Worm (Caenorhabditis elegans): ENCODE data around the gene daf-12.
A peak's percentile ranks its signal among the peaks of the same experiment; 100 is the strongest.

Gene daf-12

ce11 chrX:10686487-10686886, 50.8 kb downstream of the daf-12 start:
- TF ChIP-seq nfya-1 (tag; optimal IDR thresholded peaks at IDR 0.05): no peak
- TF ChIP-seq unc-86 (tag; optimal IDR thresholded peaks at IDR 0.05): no peak
- TF ChIP-seq unc-3 (GFP tag; conservative IDR thresholded peaks at IDR 0.05): no peak
- TF ChIP-seq unc-3 (tag; optimal IDR thresholded peaks at IDR 0.05): no peak
- no peak for TF ChIP-seq pha-4 (tag; optimal IDR thresholded peaks at IDR 0.05)
- TF ChIP-seq hlh-8 (tag; optimal IDR thresholded peaks at IDR 0.05): no peak
- no peak for TF ChIP-seq T23F11.4 (GFP tag; optimal IDR thresholded peaks at IDR 0.05)
- no peak for TF ChIP-seq hlh-6 (tag; optimal IDR thresholded peaks at IDR 0.05)
- no peak for TF ChIP-seq tbx-7 (tag; optimal IDR thresholded peaks at IDR 0.05)
- no peak for TF ChIP-seq K09A11.1 (tag; optimal IDR thresholded peaks at IDR 0.05; ENCODE audit: insufficient read depth)
- TF ChIP-seq tbx-2 (tag; optimal IDR thresholded peaks at IDR 0.05): no peak
- TF ChIP-seq nhr-232 (tag; optimal IDR thresholded peaks at IDR 0.05): no peak
- TF ChIP-seq Y22D7AL.16 (tag; optimal IDR thresholded peaks at IDR 0.05): no peak
- TF ChIP-seq ceh-30 (tag; optimal IDR thresholded peaks at IDR 0.05): no peak
- TF ChIP-seq hlh-30 (tag; optimal IDR thresholded peaks at IDR 0.05; ENCODE audit: insufficient read depth): no peak
- no peak for TF ChIP-seq lin-11 (tag; optimal IDR thresholded peaks at IDR 0.05)
- no peak for TF ChIP-seq ceh-48 (tag; optimal IDR thresholded peaks at IDR 0.05)
- no peak for TF ChIP-seq ahr-1 (tag; optimal IDR thresholded peaks at IDR 0.05)
- TF ChIP-seq nhr-11 (tag; optimal IDR thresholded peaks at IDR 0.05): no peak
- no peak for TF ChIP-seq fkh-6 (tag; optimal IDR thresholded peaks at IDR 0.05)
- no peak for TF ChIP-seq eyg-1 (tag; optimal IDR thresholded peaks at IDR 0.05)

ce11 chrX:10687317-10687716, 51.6 kb downstream of the daf-12 start:
- TF ChIP-seq syd-9 (tag; optimal IDR thresholded peaks at IDR 0.05) (no peak), pha-2 (tag; optimal IDR thresholded peaks at IDR 0.05) (no peak), hlh-13 (GFP tag; optimal IDR thresholded peaks at IDR 0.05) (no peak), hlh-30 (tag; optimal IDR thresholded peaks at IDR 0.05; ENCODE audit: insufficient read depth) (no peak), ceh-24 (tag; optimal IDR thresholded peaks at IDR 0.05) (no peak), ceh-14 (tag; optimal IDR thresholded peaks at IDR 0.05) (no peak), npax-4 (tag; optimal IDR thresholded peaks at IDR 0.05) (no peak), ref-2 (tag; optimal IDR thresholded peaks at IDR 0.05) (no peak), ceh-2 (tag; optimal IDR thresholded peaks at IDR 0.05) (no peak), tbx-7 (tag; optimal IDR thresholded peaks at IDR 0.05) (no peak), lim-6 (tag; optimal IDR thresholded peaks at IDR 0.05) (no peak), ztf-16 (tag; optimal IDR thresholded peaks at IDR 0.05) (no peak), mec-3 (tag; optimal IDR thresholded peaks at IDR 0.05; ENCODE audit: borderline replicate concordance) (no peak), unc-55 (GFP tag; optimal IDR thresholded peaks at IDR 0.05) (no peak), sdc-2 (tag; optimal IDR thresholded peaks at IDR 0.05) (no peak), rnt-1 (tag; optimal IDR thresholded peaks at IDR 0.05) (no peak), hlh-6 (tag; optimal IDR thresholded peaks at IDR 0.05) (no peak), dve-1 (tag; optimal IDR thresholded peaks at IDR 0.05) (no peak)

- peak; percentile 26 for TF ChIP-seq hlh-30 (tag; optimal IDR thresholded peaks at IDR 0.05; ENCODE audit: insufficient read depth)
- no peak for TF ChIP-seq dmd-4 (tag; optimal IDR thresholded peaks at IDR 0.05; ENCODE audit: borderline replicate concordance)
- TF ChIP-seq syd-9 (tag; optimal IDR thresholded peaks at IDR 0.05): no peak
- no peak for TF ChIP-seq ceh-2 (tag; optimal IDR thresholded peaks at IDR 0.05)
- TF ChIP-seq fkh-10 (GFP tag; optimal IDR thresholded peaks at IDR 0.05): no peak
Observed at ce11 chrX:10688311-10688710, 52.6 kb downstream of the daf-12 start.

- TF ChIP-seq elt-2 (tag; optimal IDR thresholded peaks at IDR 0.05) (no peak), pqm-1 (tag; optimal IDR thresholded peaks at IDR 0.05) (no peak)
Observed at ce11 chrX:10689729-10690128, 54.0 kb downstream of the daf-12 start.

Data from whole organism, late embryonic.